Worm (Caenorhabditis elegans) whole organism, midembryonic: ENCODE data around the gene kcc-1.
"Not testable (repeated sequence)": the region's sequence is repeated elsewhere in the genome, so short reads cannot be mapped to it uniquely, and the experiment has no call there.

Experiments used
- T22C8.4 ChIP-seq: fragments of 200-800 bp; sonication (Bioruptor generic); IDR thresholded peaks from 2 replicates; pipeline ENCODE4 v1.3.6; 2022; ENCODE audit warnings: missing genetic modification characterization, missing compliant biosample characterization
- cog-1 ChIP-seq: sonication (generic microtip); optimal IDR thresholded peaks from 2 replicates; lab custom pipeline; 2016; ENCODE audit warnings: missing genetic modification characterization, missing compliant biosample characterization
- flt-1 ChIP-seq: fragments of 200-800 bp; sonication (Bioruptor generic); IDR thresholded peaks from 2 replicates; pipeline ENCODE4 v1.3.6; 2022; ENCODE audit warnings: missing genetic modification characterization, missing compliant biosample characterization
- klf-2 ChIP-seq: fragments of 200-800 bp; sonication (Bioruptor generic); conservative IDR thresholded peaks from 2 replicates; pipeline ENCODE4 v1.3.6; 2022; ENCODE audit warnings: missing genetic modification reagents, missing genetic modification characterization, missing compliant biosample characterization
- med-1 ChIP-seq: sonication (generic microtip); optimal IDR thresholded peaks from 2 replicates; lab custom pipeline; 2017; ENCODE audit warnings: missing genetic modification characterization, mild to moderate bottlenecking, missing compliant biosample characterization, antibody characterized with exemption, missing genetic modification reagents; ENCODE audit not compliant: insufficient read depth
- ref-1 ChIP-seq: fragments of 200-800 bp; sonication (Bioruptor generic); conservative IDR thresholded peaks from 2 replicates; pipeline ENCODE4 v1.3.6; 2022; ENCODE audit warnings: missing genetic modification reagents, missing genetic modification characterization, missing compliant biosample characterization
- tab-1 ChIP-seq: fragments of 200-800 bp; sonication (Bioruptor generic); IDR thresholded peaks from 2 replicates; pipeline ENCODE4 v1.3.6; 2022; ENCODE audit warnings: missing genetic modification characterization, missing compliant biosample characterization
- ztf-23 ChIP-seq: fragments of 200-800 bp; sonication (Bioruptor generic); IDR thresholded peaks from 2 replicates; pipeline ENCODE4 v1.3.6; 2022; ENCODE audit warnings: missing genetic modification reagents, missing genetic modification characterization, missing compliant biosample characterization
- ztf-29 ChIP-seq: fragments of 200-800 bp; sonication (Bioruptor generic); IDR thresholded peaks from 2 replicates; pipeline ENCODE4 v1.3.6; 2022; ENCODE audit warnings: missing genetic modification reagents, missing genetic modification characterization, missing compliant biosample characterization

The kcc-1 gene

DNA sequence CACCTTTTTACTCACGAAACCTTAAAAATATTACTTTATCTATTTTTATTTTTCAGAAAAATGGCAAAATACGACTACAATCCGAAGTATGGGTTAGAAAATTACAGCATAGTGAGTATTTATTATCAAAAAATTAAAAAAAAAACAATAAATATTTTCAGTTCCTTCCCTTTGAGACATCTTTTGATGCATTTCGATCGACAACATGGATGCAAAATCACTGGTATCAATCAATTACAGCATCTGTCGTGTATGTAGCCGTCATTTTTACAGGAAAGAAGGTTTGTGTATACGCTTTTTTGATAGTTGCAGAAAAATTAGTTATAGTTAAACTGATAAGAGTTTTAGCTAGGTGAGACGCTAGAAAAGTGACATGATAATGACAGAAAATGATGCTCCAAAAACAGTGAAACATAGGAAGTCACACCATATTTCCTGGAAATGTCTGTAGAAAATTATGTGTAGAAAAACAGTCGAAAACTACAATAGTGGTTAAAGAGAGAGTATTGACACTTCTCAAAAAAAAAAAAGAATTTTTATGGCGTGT is 31.7 kb downstream of the kcc-1 start, which contains the start of gene elo-3:
Gene elo-3 (plus strand): TSS at position 51 of the 547 bp plus-strand sequence.
- TF ChIP-seq ztf-29 (GFP tag; lab: Robert Waterston, UW) = no peak
- TF ChIP-seq klf-2 (GFP tag; lab: Robert Waterston, UW) = no peak
- TF ChIP-seq med-1 (GFP tag; lab: Kevin White, UChicago) = no peak
- TF ChIP-seq flt-1 (GFP tag; lab: Robert Waterston, UW) = no peak

DNA sequence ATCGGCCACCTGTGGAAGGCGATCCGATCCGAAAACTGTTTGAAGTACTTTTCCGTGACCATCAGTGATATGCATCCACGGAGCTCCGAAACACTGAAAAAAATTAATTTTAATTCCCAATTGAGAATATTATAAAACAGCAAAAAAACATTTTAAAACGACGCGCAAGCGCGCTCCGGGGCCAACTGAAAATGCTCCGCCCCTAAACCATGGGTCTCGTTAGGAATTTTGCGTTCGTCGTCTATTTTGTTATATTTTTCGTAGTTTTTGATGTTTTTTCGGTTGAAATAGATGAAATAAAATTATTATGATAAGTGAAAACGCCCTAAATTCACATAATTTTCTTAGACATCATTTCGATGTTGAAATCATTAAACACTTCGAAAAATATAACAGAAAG is 34.5 kb downstream of the kcc-1 start:
- no peak for TF ChIP-seq ztf-23
- TF ChIP-seq ref-1 (GFP tag; lab: Robert Waterston, UW) = no peak
- no peak for TF ChIP-seq flt-1 (GFP tag; lab: Robert Waterston, UW)
- TF ChIP-seq ztf-29 (GFP tag; lab: Robert Waterston, UW) = no peak
- no peak for TF ChIP-seq med-1 (GFP tag; lab: Kevin White, UChicago)
- TF ChIP-seq T22C8.4 (GFP tag; lab: Robert Waterston, UW) = no peak
- no peak for TF ChIP-seq tab-1 (GFP tag; lab: Robert Waterston, UW)
- TF ChIP-seq klf-2 (GFP tag; lab: Robert Waterston, UW) = no peak
- TF ChIP-seq cog-1 (tag; lab: Kevin White, UChicago) = no peak

DNA sequence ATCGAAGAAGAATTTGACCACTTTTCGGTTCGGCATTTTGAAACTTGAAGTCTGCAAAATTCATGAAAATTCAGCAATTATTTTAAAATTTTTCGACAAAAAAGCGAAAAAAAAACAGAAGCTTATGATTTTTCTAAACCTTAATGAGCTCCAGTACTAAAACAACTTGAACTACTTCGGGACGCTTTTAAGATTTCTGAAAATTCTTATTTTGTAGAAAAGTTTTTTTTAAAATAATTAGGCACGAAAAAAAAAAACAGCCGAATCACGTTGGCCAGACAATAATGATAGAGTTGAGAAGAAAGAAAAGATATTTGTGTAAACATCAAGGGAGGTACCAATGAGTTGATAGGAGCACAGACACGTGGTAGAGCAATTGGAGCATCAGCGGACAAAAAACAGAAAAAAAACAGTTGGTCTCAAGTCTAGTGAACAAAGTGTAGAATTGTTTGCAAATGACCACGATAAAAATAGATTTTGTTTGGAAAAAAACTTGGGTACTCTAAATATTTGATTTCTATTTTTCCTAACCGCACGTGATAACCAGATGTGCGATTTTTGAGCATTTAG is 36.2 kb downstream of the kcc-1 start, which contains the start of gene gstk-2:
Gene gstk-2 (minus strand): TSS at position 51 of the 570 bp plus-strand sequence.
- TF ChIP-seq ref-1 (GFP tag; lab: Robert Waterston, UW) = no peak
- no peak for TF ChIP-seq med-1 (GFP tag; lab: Kevin White, UChicago)
- no peak for TF ChIP-seq flt-1 (GFP tag; lab: Robert Waterston, UW)
- no peak for TF ChIP-seq cog-1 (tag; lab: Kevin White, UChicago)
- no peak for TF ChIP-seq klf-2 (GFP tag; lab: Robert Waterston, UW)

DNA sequence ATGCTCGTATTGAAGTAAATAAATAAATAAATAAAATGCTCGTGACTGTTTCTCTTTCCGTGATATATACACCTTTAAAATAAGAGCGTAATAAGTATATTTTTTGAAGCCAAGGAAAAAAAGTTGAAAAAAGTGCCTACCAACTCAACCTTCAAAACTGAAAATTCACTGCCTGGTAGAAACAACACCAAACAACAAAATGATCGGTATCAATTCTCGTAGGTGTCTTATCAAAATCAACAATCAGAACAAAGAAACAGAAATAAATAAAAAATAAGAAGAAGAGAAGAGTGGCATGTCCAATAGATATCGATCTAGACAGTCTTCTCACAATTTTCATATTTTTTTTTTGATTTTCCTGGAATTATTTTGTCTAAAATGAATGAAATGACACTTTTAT is 37.8 kb downstream of the kcc-1 start, which contains the start of gene afmd-1:
Gene afmd-1 (plus strand): TSS at position 316 of the 400 bp plus-strand sequence.
- TF ChIP-seq ztf-29 (GFP tag; lab: Robert Waterston, UW) (no peak), T22C8.4 (GFP tag; lab: Robert Waterston, UW) (no peak), tab-1 (GFP tag; lab: Robert Waterston, UW) (no peak), klf-2 (GFP tag; lab: Robert Waterston, UW) (no peak), cog-1 (tag; lab: Kevin White, UChicago) (no peak)

DNA sequence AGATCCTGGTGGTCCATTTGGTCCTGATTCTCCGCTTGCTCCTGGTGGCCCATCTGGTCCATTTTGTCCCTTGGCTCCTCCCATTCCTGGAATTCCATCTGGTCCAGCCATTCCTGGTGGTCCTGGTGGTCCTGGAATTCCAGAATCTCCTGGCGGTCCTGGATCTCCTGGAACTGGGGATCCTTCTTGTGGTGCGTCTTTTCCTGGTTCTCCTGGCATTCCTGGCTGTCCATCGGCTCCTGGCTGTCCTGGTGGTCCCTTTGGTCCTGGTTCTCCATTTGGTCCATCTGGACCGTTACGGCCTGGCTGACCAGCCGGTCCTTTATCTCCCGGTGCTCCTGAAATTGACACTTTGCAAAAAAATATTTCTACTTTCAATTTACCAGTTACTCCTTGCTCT is 39.5 kb downstream of the kcc-1 start:
- TF ChIP-seq ztf-29 (GFP tag; lab: Robert Waterston, UW) = no peak

DNA sequence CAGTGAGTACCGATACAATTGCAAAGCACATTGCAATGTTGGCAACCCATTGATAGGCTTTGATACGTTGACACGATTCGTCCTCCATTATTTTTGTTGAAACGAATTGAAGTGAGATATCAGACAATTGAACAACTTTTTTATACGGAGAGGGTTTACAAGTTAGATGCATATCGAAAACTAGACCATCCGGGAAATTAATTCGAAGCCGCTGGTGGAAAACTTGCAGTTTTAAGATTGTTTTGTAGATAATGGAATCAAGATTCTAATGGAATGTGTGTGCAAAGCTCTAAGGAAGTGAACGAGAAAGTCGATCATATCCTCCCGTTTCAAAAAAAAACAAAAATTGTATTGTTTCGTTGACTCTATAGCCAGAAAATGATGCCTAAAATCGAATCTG is 40.5 kb downstream of the kcc-1 start, which contains the start of gene col-114:
Gene col-114 (minus strand): TSS at position 101 of the 400 bp plus-strand sequence.
- TF ChIP-seq T22C8.4 (GFP tag; lab: Robert Waterston, UW) (no peak), ztf-23 (no peak), klf-2 (GFP tag; lab: Robert Waterston, UW) (no peak), med-1 (GFP tag; lab: Kevin White, UChicago) (no peak)

DNA sequence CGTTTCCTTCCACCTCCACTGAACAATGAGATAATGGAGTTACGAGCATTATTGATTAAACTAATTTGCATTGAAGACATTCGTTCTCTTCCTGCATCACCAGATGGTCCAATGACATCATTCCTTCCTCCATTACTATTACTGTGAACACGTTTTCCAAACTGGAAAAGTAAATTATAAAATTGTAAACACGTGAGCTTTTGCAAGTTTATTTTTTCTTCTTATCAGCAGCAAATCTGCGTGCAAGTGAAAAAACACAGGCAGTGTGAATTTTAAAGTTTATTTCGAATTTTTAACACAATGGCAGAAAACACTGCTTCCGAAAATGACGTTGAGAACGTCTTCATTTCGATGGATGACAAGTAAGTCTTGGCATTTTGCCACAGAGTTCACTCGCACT is 41.2 kb downstream of the kcc-1 start, which contains the start of gene D2024.1:
Gene D2024.1 (plus strand): TSS at position 301 of the 400 bp plus-strand sequence.
- not testable (repeated sequence) for TF ChIP-seq T22C8.4 (GFP tag; lab: Robert Waterston, UW); flt-1 (GFP tag; lab: Robert Waterston, UW); cog-1 (tag; lab: Kevin White, UChicago)

DNA sequence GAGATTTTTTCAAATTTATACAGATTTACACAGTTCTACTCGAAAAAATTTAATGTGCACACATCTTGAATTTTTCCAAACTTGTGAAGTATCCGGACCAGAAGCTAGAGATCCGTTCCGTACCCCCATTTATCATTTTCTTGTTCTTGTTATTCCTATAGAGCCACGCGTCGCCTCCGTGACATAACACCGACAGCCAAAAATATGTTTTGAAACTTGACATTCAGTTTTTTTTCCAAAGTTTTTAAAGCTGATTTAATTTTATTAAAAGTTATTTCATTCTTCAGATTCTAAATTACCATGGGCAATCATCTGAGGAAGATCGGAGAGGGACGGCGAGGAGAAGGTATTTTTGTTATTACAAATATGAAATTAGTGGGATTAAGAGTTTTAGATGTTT is 44.1 kb downstream of the kcc-1 start, which contains the start of gene D2024.18:
Gene D2024.18 (plus strand): TSS at position 301 of the 400 bp plus-strand sequence.
- TF ChIP-seq ztf-23 (no peak), cog-1 (tag; lab: Kevin White, UChicago) (no peak), tab-1 (GFP tag; lab: Robert Waterston, UW) (no peak), T22C8.4 (GFP tag; lab: Robert Waterston, UW) (no peak), flt-1 (GFP tag; lab: Robert Waterston, UW) (no peak), klf-2 (GFP tag; lab: Robert Waterston, UW) (no peak), ztf-29 (GFP tag; lab: Robert Waterston, UW) (no peak), med-1 (GFP tag; lab: Kevin White, UChicago) (no peak), ref-1 (GFP tag; lab: Robert Waterston, UW) (no peak)

DNA sequence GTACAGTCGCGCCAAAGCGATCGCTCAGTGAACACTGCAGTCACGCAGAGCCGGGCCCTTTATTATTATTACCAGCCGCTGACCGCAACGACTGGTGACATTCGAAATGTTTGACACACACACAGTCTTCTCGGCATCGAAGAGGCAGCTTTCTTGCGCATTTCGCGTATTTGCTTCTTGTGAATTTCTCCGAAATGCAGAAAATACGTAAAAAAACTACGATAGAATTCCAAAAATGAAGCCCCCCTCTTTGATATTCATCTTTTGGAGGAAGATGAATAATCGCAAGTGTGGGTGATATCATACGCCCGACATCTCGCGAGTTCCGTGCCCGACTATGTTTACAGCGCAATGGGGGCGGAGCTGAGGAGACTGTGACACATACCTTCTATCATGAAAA is 47.2 kb downstream of the kcc-1 start:
- no peak for TF ChIP-seq klf-2 (GFP tag; lab: Robert Waterston, UW)
- no peak for TF ChIP-seq tab-1 (GFP tag; lab: Robert Waterston, UW)
- TF ChIP-seq flt-1 (GFP tag; lab: Robert Waterston, UW) = no peak
- no peak for TF ChIP-seq T22C8.4 (GFP tag; lab: Robert Waterston, UW)
- no peak for TF ChIP-seq ztf-23
- no peak for TF ChIP-seq cog-1 (tag; lab: Kevin White, UChicago)
- no peak for TF ChIP-seq med-1 (GFP tag; lab: Kevin White, UChicago)
- no peak for TF ChIP-seq ref-1 (GFP tag; lab: Robert Waterston, UW)
- no peak for TF ChIP-seq ztf-29 (GFP tag; lab: Robert Waterston, UW)

DNA sequence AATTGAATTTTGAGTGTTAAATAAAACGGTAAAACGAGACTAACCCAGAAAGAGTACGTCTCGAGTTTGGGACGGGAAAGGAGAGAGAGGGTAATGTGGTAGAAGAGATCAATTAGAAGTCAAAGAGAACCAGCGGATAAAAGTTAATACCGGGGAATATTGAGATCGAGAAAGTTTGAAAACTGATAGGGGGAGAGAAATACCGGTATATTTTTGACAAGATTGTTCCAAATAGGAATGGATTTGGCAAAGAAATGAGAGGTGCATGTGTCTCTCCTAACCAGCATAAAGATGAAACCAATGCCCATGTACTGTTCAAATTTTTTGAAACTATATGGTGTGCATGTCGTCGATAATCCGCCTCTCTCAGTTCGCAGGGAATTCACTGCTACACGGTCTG is 48.6 kb downstream of the kcc-1 start, which contains the start of gene C06E4.5:
Gene C06E4.5 (plus strand): TSS at position 301 of the 400 bp plus-strand sequence.
- TF ChIP-seq ref-1, flt-1, T22C8.4 (GFP tag; lab: Robert Waterston, UW): not testable (repeated sequence)
